Fruit fly (Drosophila melanogaster) whole organism, embryonic: Measurements from ENCODE around the gene Dmtn.

Source experiments
- Bteb2 ChIP-seq: fragments of 200-800 bp; sonication (Bioruptor generic); optimal IDR thresholded peaks from 2 replicates; lab custom pipeline; 2016; ENCODE audit warnings: missing biosample characterization, missing genetic modification characterization
- CG10267 ChIP-seq: fragments of 200-800 bp; sonication (Bioruptor generic); optimal IDR thresholded peaks from 2 replicates; lab custom pipeline; 2018; ENCODE audit warnings: missing biosample characterization, mild to moderate bottlenecking, missing genetic modification characterization, moderate library complexity
- CG12104 ChIP-seq: fragments of 200-800 bp; sonication (Bioruptor generic); optimal IDR thresholded peaks from 3 replicates; lab custom pipeline; 2016; ENCODE audit warnings: missing biosample characterization, missing genetic modification characterization
- CG12744 ChIP-seq: fragments of 200-800 bp; sonication (Bioruptor generic); optimal IDR thresholded peaks from 2 replicates; lab custom pipeline; 2016; ENCODE audit warnings: missing biosample characterization, missing genetic modification characterization
- CG13424 ChIP-seq: fragments of 200-800 bp; sonication (Bioruptor generic); optimal IDR thresholded peaks from 2 replicates; lab custom pipeline; 2019; ENCODE audit warnings: missing biosample characterization, mild to moderate bottlenecking, missing genetic modification characterization, moderate library complexity
- CG14441 ChIP-seq: fragments of 200-800 bp; sonication (Bioruptor generic); IDR thresholded peaks from 2 replicates; pipeline ENCODE4 v1.3.6; 2022; ENCODE audit warnings: missing biosample characterization, missing genetic modification characterization
- CG17361 ChIP-seq: fragments of 200-800 bp; sonication (Bioruptor generic); IDR thresholded peaks from 3 replicates; pipeline ENCODE4 v1.3.6; 2022; ENCODE audit warnings: missing biosample characterization, missing genetic modification characterization
- CG17568 ChIP-seq: fragments of 200-800 bp; sonication (Bioruptor generic); optimal IDR thresholded peaks from 2 replicates; lab custom pipeline; 2018; ENCODE audit warnings: missing biosample characterization, mild to moderate bottlenecking, missing genetic modification characterization, moderate library complexity
- CG18011 ChIP-seq: fragments of 200-800 bp; sonication (Bioruptor generic); optimal IDR thresholded peaks from 2 replicates; lab custom pipeline; 2017; ENCODE audit warnings: missing biosample characterization, missing genetic modification characterization, mild to moderate bottlenecking, moderate library complexity, missing genotype
- CG18476 ChIP-seq: fragments of 200-800 bp; sonication (Bioruptor generic); optimal IDR thresholded peaks from 2 replicates; lab custom pipeline; 2016; ENCODE audit warnings: missing biosample characterization, mild to moderate bottlenecking, missing genetic modification characterization
- CG2120 ChIP-seq: fragments of 200-800 bp; sonication (Bioruptor generic); optimal IDR thresholded peaks from 3 replicates; lab custom pipeline; 2016; ENCODE audit warnings: missing biosample characterization, missing genetic modification characterization
- CG2129 ChIP-seq: fragments of 200-800 bp; sonication (Bioruptor generic); IDR thresholded peaks from 2 replicates; pipeline ENCODE4 v1.3.6; 2022; ENCODE audit warnings: missing biosample characterization, missing genetic modification characterization; ENCODE audit not compliant: partially characterized antibody
- CG2678 ChIP-seq: fragments of 200-800 bp; sonication (Bioruptor generic); optimal IDR thresholded peaks from 3 replicates; lab custom pipeline; 2019; ENCODE audit warnings: missing biosample characterization, mild to moderate bottlenecking, missing genetic modification characterization, moderate library complexity
- CG2712 ChIP-seq: fragments of 200-800 bp; optimal IDR thresholded peaks from 3 replicates; lab custom pipeline; 2019; ENCODE audit warnings: missing biosample characterization, mild to moderate bottlenecking, missing genetic modification characterization, moderate library complexity
- CG30403 ChIP-seq: fragments of 200-800 bp; sonication (Bioruptor generic); optimal IDR thresholded peaks from 3 replicates; lab custom pipeline; 2016; ENCODE audit warnings: missing biosample characterization, missing genetic modification characterization
- CG3281 ChIP-seq: fragments of 200-800 bp; sonication (Bioruptor generic); optimal IDR thresholded peaks from 3 replicates; lab custom pipeline; 2017; ENCODE audit warnings: missing biosample characterization, mild to moderate bottlenecking, missing genetic modification characterization
- CG34376 ChIP-seq: fragments of 200-800 bp; sonication (Bioruptor generic); optimal IDR thresholded peaks from 2 replicates; lab custom pipeline; 2018; ENCODE audit warnings: missing biosample characterization, mild to moderate bottlenecking, missing genetic modification characterization
- CG3838 ChIP-seq: fragments of 200-800 bp; sonication (Bioruptor generic); optimal IDR thresholded peaks from 3 replicates; lab custom pipeline; 2016; ENCODE audit warnings: missing biosample characterization, missing genetic modification characterization
- CG4282 ChIP-seq: fragments of 200-800 bp; sonication (Bioruptor generic); optimal IDR thresholded peaks from 2 replicates; lab custom pipeline; 2016; ENCODE audit warnings: missing biosample characterization, missing genetic modification characterization
- CG4328 ChIP-seq: fragments of 200-800 bp; sonication (Bioruptor generic); optimal IDR thresholded peaks from 3 replicates; lab custom pipeline; 2017; ENCODE audit warnings: missing biosample characterization, missing genetic modification reagents, missing genetic modification characterization
- CG4404 ChIP-seq: fragments of 200-800 bp; sonication (Bioruptor generic); IDR thresholded peaks from 2 replicates; pipeline ENCODE4 v1.3.6; 2022; ENCODE audit warnings: missing biosample characterization, missing genetic modification characterization
- CG5245 ChIP-seq: fragments of 200-800 bp; sonication (Bioruptor generic); optimal IDR thresholded peaks from 3 replicates; lab custom pipeline; 2016; ENCODE audit warnings: missing biosample characterization, missing genetic modification characterization
- CG6254 ChIP-seq: fragments of 200-800 bp; sonication (Bioruptor generic); optimal IDR thresholded peaks from 3 replicates; lab custom pipeline; 2017; ENCODE audit warnings: mild to moderate bottlenecking, missing biosample characterization, missing genetic modification reagents, missing genetic modification characterization
- CG6854 ChIP-seq: fragments of 200-800 bp; sonication (Bioruptor generic); optimal IDR thresholded peaks from 3 replicates; lab custom pipeline; 2017; ENCODE audit warnings: missing biosample characterization, mild to moderate bottlenecking, missing genetic modification characterization
- CG7271 ChIP-seq: fragments of 200-800 bp; sonication (Bioruptor generic); optimal IDR thresholded peaks from 2 replicates; lab custom pipeline; 2018; ENCODE audit warnings: missing biosample characterization, mild to moderate bottlenecking, missing genetic modification characterization, moderate library complexity
- Fer3 ChIP-seq: fragments of 200-800 bp; sonication (Bioruptor generic); optimal IDR thresholded peaks from 2 replicates; lab custom pipeline; 2018; ENCODE audit warnings: missing biosample characterization, mild to moderate bottlenecking, missing genetic modification characterization, moderate library complexity
- H15 ChIP-seq: fragments of 200-800 bp; sonication (Bioruptor generic); IDR thresholded peaks from 3 replicates; pipeline ENCODE4 v1.3.6; 2022; ENCODE audit warnings: missing biosample characterization, missing genetic modification characterization
- Med ChIP-seq: fragments of 200-800 bp; sonication (Bioruptor generic); peaks from one replicate; lab custom pipeline; 2016; ENCODE audit warnings: missing biosample characterization, missing genetic modification characterization, mild to moderate bottlenecking, inconsistent platforms, moderate library complexity
- Myb ChIP-seq: fragments of 200-800 bp; sonication (Bioruptor generic); optimal IDR thresholded peaks from 2 replicates; lab custom pipeline; 2016; ENCODE audit warnings: missing biosample characterization, missing genetic modification characterization
- Six4 ChIP-seq: fragments of 200-800 bp; sonication (Bioruptor generic); optimal IDR thresholded peaks from 2 replicates; lab custom pipeline; 2016; ENCODE audit warnings: missing biosample characterization, missing genetic modification characterization
- Spps ChIP-seq: fragments of 200-800 bp; sonication (Bioruptor generic); optimal IDR thresholded peaks from 2 replicates; lab custom pipeline; 2018; ENCODE audit warnings: missing biosample characterization, mild to moderate bottlenecking, missing genetic modification characterization
- Sry-δ ChIP-seq: fragments of 200-800 bp; sonication (Bioruptor generic); optimal IDR thresholded peaks from 2 replicates; lab custom pipeline; 2016; ENCODE audit warnings: missing biosample characterization, missing genetic modification characterization
- Xbp1 ChIP-seq: fragments of 200-800 bp; sonication (Bioruptor generic); optimal IDR thresholded peaks from 3 replicates; lab custom pipeline; 2016; ENCODE audit warnings: missing biosample characterization, mild to moderate bottlenecking, missing genetic modification characterization
- ab ChIP-seq: fragments of 200-800 bp; sonication (Bioruptor generic); optimal IDR thresholded peaks from 2 replicates; lab custom pipeline; 2016; ENCODE audit warnings: missing biosample characterization, missing genetic modification characterization
- ap ChIP-seq: fragments of 200-800 bp; sonication (Bioruptor generic); IDR thresholded peaks from 2 replicates; pipeline ENCODE4 v1.3.6; 2022; ENCODE audit warnings: missing biosample characterization, missing genetic modification characterization
- bcd ChIP-seq: fragments of 200-800 bp; sonication (Bioruptor generic); optimal IDR thresholded peaks from 2 replicates; lab custom pipeline; 2017; ENCODE audit warnings: missing biosample characterization, mild to moderate bottlenecking, missing genetic modification characterization
- ci ChIP-seq: fragments of 200-800 bp; sonication (Bioruptor generic); IDR thresholded peaks from 3 replicates; pipeline ENCODE4 v1.3.6; 2022; ENCODE audit warnings: missing biosample characterization, missing genetic modification characterization
- gcm2 ChIP-seq: fragments of 200-800 bp; sonication (Bioruptor generic); optimal IDR thresholded peaks from 2 replicates; lab custom pipeline; 2016; ENCODE audit warnings: missing biosample characterization, missing genetic modification characterization
- ham ChIP-seq: fragments of 200-800 bp; sonication (Bioruptor generic); IDR thresholded peaks from 2 replicates; pipeline ENCODE4 v1.3.6; 2022; ENCODE audit warnings: missing biosample characterization, missing genetic modification characterization
- lbe ChIP-seq: fragments of 200-800 bp; sonication (Bioruptor generic); optimal IDR thresholded peaks from 2 replicates; lab custom pipeline; 2016; ENCODE audit warnings: missing biosample characterization, mild to moderate bottlenecking, missing genetic modification characterization
- lola ChIP-seq, 3 experiments: fragments of >200 bp in 2 of 3; fragments of 200-800 bp in 1 of 3; sonication (Bioruptor generic) in 1 of 3; optimal IDR thresholded peaks; 2 replicates each; lab custom pipeline; 2017 to 2019; ENCODE audit warnings: missing biosample characterization in 3 of 3, missing genetic modification characterization in 3 of 3, mild to moderate bottlenecking in 1 of 3, moderate library complexity in 1 of 3
- mld ChIP-seq: fragments of 200-800 bp; sonication (Bioruptor generic); IDR thresholded peaks from 3 replicates; pipeline ENCODE4 v1.3.6; 2022; ENCODE audit warnings: missing biosample characterization, missing genetic modification characterization; ENCODE audit not compliant: partially characterized antibody
- pnt ChIP-seq: fragments of 200-800 bp; sonication (Bioruptor generic); optimal IDR thresholded peaks from 3 replicates; lab custom pipeline; 2016; ENCODE audit warnings: missing biosample characterization, missing genetic modification characterization
- ranshi ChIP-seq: fragments of 200-800 bp; sonication (Bioruptor generic); IDR thresholded peaks from 2 replicates; pipeline ENCODE4 v1.3.6; 2022; ENCODE audit warnings: missing biosample characterization, missing genetic modification characterization
- scrt ChIP-seq: fragments of 200-800 bp; sonication (Bioruptor generic); optimal IDR thresholded peaks from 2 replicates; lab custom pipeline; 2018; ENCODE audit warnings: missing biosample characterization, mild to moderate bottlenecking, missing genetic modification characterization, moderate library complexity
- ssp ChIP-seq: fragments of 200-800 bp; sonication (Bioruptor generic); IDR thresholded peaks from 2 replicates; pipeline ENCODE4 v1.3.6; 2022; ENCODE audit warnings: missing biosample characterization, missing genetic modification characterization
- trh ChIP-seq: fragments of 200-800 bp; sonication (Bioruptor generic); optimal IDR thresholded peaks from 2 replicates; lab custom pipeline; 2016; ENCODE audit warnings: missing biosample characterization, missing genetic modification characterization
- tx ChIP-seq: fragments of 200-800 bp; sonication (Bioruptor generic); optimal IDR thresholded peaks from 2 replicates; lab custom pipeline; 2016; ENCODE audit warnings: missing biosample characterization, missing genetic modification characterization
- zfh1 ChIP-seq: fragments of 200-800 bp; sonication (Bioruptor generic); IDR thresholded peaks from 3 replicates; pipeline ENCODE4 v1.3.6; 2022; ENCODE audit warnings: missing biosample characterization, missing genetic modification characterization

The Dmtn gene

DNA sequence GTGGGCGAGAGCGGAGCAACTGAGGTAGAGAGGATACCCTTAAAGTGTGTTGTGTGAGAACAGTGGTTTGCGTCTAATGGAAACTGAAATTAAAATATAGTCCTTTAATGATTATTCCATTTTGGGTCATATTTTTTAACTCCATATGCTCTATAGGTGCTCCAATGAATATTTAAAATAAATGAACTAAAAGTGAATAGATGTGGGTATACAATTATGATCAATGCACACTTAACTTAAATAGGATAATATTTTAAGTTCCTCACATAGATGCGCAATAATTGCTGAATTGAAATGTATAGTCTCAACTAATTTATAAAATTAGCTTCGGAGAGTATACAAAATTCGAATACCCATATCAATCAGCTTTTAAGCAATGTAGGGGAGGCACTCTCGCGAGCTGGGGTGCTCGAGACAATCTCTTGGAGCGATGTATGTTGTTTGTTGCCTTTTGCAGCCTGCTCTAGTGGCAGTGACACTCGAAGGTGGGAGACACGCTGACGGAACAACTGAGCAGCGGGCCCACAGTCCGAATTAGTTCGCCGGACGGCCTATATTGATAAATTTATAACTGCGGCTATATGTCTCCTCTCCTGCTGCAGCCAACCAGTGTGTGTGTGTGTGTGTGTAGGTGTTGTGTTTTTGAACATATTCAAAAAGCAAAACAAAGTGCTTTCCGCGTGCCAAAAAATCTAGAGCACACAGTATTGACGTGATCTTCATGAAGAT is 51.9 kb downstream of the Dmtn start (continued):
- TF ChIP-seq Fer3 (no peak), ab (GFP tag; lab: Kevin White, UChicago) (no peak), bcd (GFP tag; lab: Kevin White, UChicago) (peak; percentile 84), trh (GFP tag; lab: Kevin White, UChicago) (peak; percentile 31), scrt (GFP tag; lab: Kevin White, UChicago) (no peak), ranshi (peak; percentile 54; the same call in 1 of the 2 replicates), CG6254 (GFP tag; lab: Kevin White, UChicago) (peak; percentile 67), pnt (peak; percentile 31), Myb (GFP tag; lab: Kevin White, UChicago) (peak; percentile 35), CG18011 (GFP tag; lab: Kevin White, UChicago) (peak; percentile 83), Six4 (GFP tag; lab: Kevin White, UChicago) (peak; percentile 57), lola (GFP tag; optimal IDR thresholded peaks at IDR 0.05; lab: Kevin White, UChicago) (peak in 1 of 3 experiments; percentile 81), ap (GFP tag; lab: Robert Waterston, UW) (0 out of 2 replicates have a peak, but pooled peaks have one; percentile 32), CG14441 (GFP tag; lab: Robert Waterston, UW) (peak; percentile 45), CG2129 (GFP tag; lab: Robert Waterston, UW) (no peak), zfh1 (GFP tag; lab: Robert Waterston, UW) (peak; percentile 52; the same call in 2 of the 3 replicates), CG12744 (GFP tag; lab: Kevin White, UChicago) (no peak), CG13424 (tag; lab: Kevin White, UChicago) (peak; percentile 87), CG4404 (GFP tag; lab: Robert Waterston, UW) (0 out of 2 replicates have a peak, but pooled peaks have one; percentile 37), CG6854 (peak; percentile 80), Med (GFP tag; lab: Kevin White, UChicago) (peak; percentile 89), tx (GFP tag; lab: Kevin White, UChicago) (peak; percentile 69), ham (no peak), Bteb2 (GFP tag; lab: Kevin White, UChicago) (peak; percentile 68), CG30403 (GFP tag; lab: Kevin White, UChicago) (peak; percentile 86), CG17361 (GFP tag; lab: Robert Waterston, UW) (no peak; the same call in 1 of the 3 replicates), CG34376 (GFP tag; lab: Kevin White, UChicago) (peak; percentile 42), CG5245 (peak; percentile 38), CG17568 (GFP tag; lab: Kevin White, UChicago) (peak; percentile 47), lbe (GFP tag; lab: Kevin White, UChicago) (peak; percentile 19), CG2678 (tag; lab: Kevin White, UChicago) (no peak), ci (GFP tag; lab: Robert Waterston, UW) (peak; percentile 55; the same call in 1 of the 3 replicates), CG4282 (GFP tag; lab: Kevin White, UChicago) (peak; percentile 75), H15 (no peak), CG3281 (GFP tag; lab: Kevin White, UChicago) (no peak), Xbp1 (GFP tag; lab: Kevin White, UChicago) (peak; percentile 83), CG3838 (GFP tag; lab: Kevin White, UChicago) (peak; percentile 79), CG4328 (no peak), gcm2 (GFP tag; lab: Kevin White, UChicago) (no peak), CG12104 (peak; percentile 75), ssp (no peak; the same call in 1 of the 2 replicates), CG18476 (GFP tag; lab: Kevin White, UChicago) (peak; percentile 72), CG7271 (no peak), CG2120 (GFP tag; lab: Kevin White, UChicago) (peak; percentile 81), Sry-δ (GFP tag; lab: Kevin White, UChicago) (peak; percentile 17), Spps (tag; lab: Kevin White, UChicago) (peak; percentile 53), CG10267 (tag; lab: Kevin White, UChicago) (peak; percentile 75), CG2712 (peak; percentile 92), mld (no peak)
